Worm (Caenorhabditis elegans) whole organism, L1 larva: Measurements from ENCODE around the gene npr-39.

ENCODE experiments used
- nhr-28 ChIP-seq: fragments of 150-350 bp; optimal IDR thresholded peaks from 2 replicates; lab custom pipeline; 2014; ENCODE audit warnings: missing biosample characterization, missing genetic modification characterization
- nhr-76 ChIP-seq: sonication (generic microtip); optimal IDR thresholded peaks from 2 replicates; lab custom pipeline; 2017; ENCODE audit warnings: missing biosample characterization, missing genetic modification characterization
- rnt-1 ChIP-seq: sonication (generic microtip); optimal IDR thresholded peaks from 2 replicates; lab custom pipeline; 2016; ENCODE audit warnings: mild to moderate bottlenecking, missing genetic modification characterization, moderate library complexity, missing compliant biosample characterization
- sptf-1 ChIP-seq: fragments of 150-350 bp; optimal IDR thresholded peaks from 2 replicates; lab custom pipeline; 2014; ENCODE audit warnings: missing biosample characterization, missing genetic modification characterization
- tbx-2 ChIP-seq: sonication (generic microtip); optimal IDR thresholded peaks from 2 replicates; lab custom pipeline; 2016; ENCODE audit warnings: missing genetic modification characterization, missing compliant biosample characterization

- TF ChIP-seq nhr-28 (tag; lab: Kevin White, UChicago) = no peak
- TF ChIP-seq tbx-2 (tag; lab: Kevin White, UChicago) = no peak
- TF ChIP-seq sptf-1 (tag; lab: Kevin White, UChicago) = no peak
- TF ChIP-seq nhr-76 (tag; lab: Kevin White, UChicago) = no peak
- TF ChIP-seq rnt-1 = no peak
Measured at ce11 chrV:10083999-10084468, 17.2 kb downstream of the npr-39 start, which contains the start of gene nhr-12.
